Fruit fly (Drosophila melanogaster) whole organism, adult: ENCODE data around the gene CG5781.

Experiments used
- CG11617 ChIP-seq: fragments of 200-800 bp; sonication (Bioruptor generic); optimal IDR thresholded peaks from 2 replicates; lab custom pipeline; 2017; ENCODE audit warnings: mild to moderate bottlenecking, missing biosample characterization, missing genetic modification reagents, missing genetic modification characterization
- CG12768 ChIP-seq: fragments of 200-800 bp; sonication (Bioruptor generic); optimal IDR thresholded peaks from 2 replicates; lab custom pipeline; 2017; ENCODE audit warnings: missing biosample characterization, missing genetic modification characterization, mild to moderate bottlenecking, moderate library complexity, missing genetic modification reagents
- CG14711 ChIP-seq: fragments of 200-800 bp; sonication (Bioruptor generic); optimal IDR thresholded peaks from 2 replicates; lab custom pipeline; 2018; ENCODE audit warnings: missing biosample characterization, mild to moderate bottlenecking, missing genetic modification characterization, moderate library complexity
- CG1620 ChIP-seq: fragments of 200-800 bp; sonication (Bioruptor generic); optimal IDR thresholded peaks from 2 replicates; lab custom pipeline; 2016; ENCODE audit warnings: missing biosample characterization, missing genetic modification characterization
- CG33017 ChIP-seq: fragments of 200-800 bp; sonication (Bioruptor generic); optimal IDR thresholded peaks from 2 replicates; lab custom pipeline; 2018; ENCODE audit warnings: missing biosample characterization, mild to moderate bottlenecking, missing genetic modification characterization, moderate library complexity
- CG7101 ChIP-seq: fragments of 200-800 bp; sonication (Bioruptor generic); optimal IDR thresholded peaks from 2 replicates; lab custom pipeline; 2018; ENCODE audit warnings: missing biosample characterization, mild to moderate bottlenecking, missing genetic modification characterization, moderate library complexity
- Clk ChIP-seq: fragments of 200-800 bp; sonication (Bioruptor generic); optimal IDR thresholded peaks from 2 replicates; lab custom pipeline; 2017; ENCODE audit warnings: missing biosample characterization, missing genetic modification characterization
- Crg-1 ChIP-seq: fragments of 200-800 bp; sonication (Bioruptor generic); optimal IDR thresholded peaks from 2 replicates; lab custom pipeline; 2016; ENCODE audit warnings: missing biosample characterization, missing genetic modification characterization
- bab1 ChIP-seq: fragments of 200-800 bp; sonication (Bioruptor generic); optimal IDR thresholded peaks from 3 replicates; lab custom pipeline; 2019; ENCODE audit warnings: missing biosample characterization, mild to moderate bottlenecking, missing genetic modification characterization, moderate library complexity
- kay ChIP-seq: fragments of 200-800 bp; sonication (Bioruptor generic); peaks from one replicate; lab custom pipeline; 2016; ENCODE audit warnings: missing biosample characterization, missing genetic modification characterization, borderline replicate concordance
- ovo ChIP-seq: fragments of 200-800 bp; sonication (Bioruptor generic); optimal IDR thresholded peaks from 2 replicates; lab custom pipeline; 2016; ENCODE audit warnings: missing biosample characterization, missing genetic modification characterization
- tj ChIP-seq: fragments of 200-800 bp; sonication (Bioruptor generic); optimal IDR thresholded peaks from 3 replicates; lab custom pipeline; 2017; ENCODE audit warnings: missing biosample characterization, mild to moderate bottlenecking, missing genetic modification characterization, moderate library complexity
- toe ChIP-seq: fragments of 200-800 bp; sonication (Bioruptor generic); optimal IDR thresholded peaks from 2 replicates; lab custom pipeline; 2016; ENCODE audit warnings: missing biosample characterization, missing genetic modification characterization

- TF ChIP-seq CG11617 (GFP tag; lab: Kevin White, UChicago) (no peak), toe (no peak), CG14711 (tag; lab: Kevin White, UChicago) (no peak), kay (GFP tag; lab: Kevin White, UChicago) (no peak), Clk (GFP tag; lab: Kevin White, UChicago) (no peak), CG33017 (tag; lab: Kevin White, UChicago) (no peak), bab1 (no peak), CG1620 (GFP tag; lab: Kevin White, UChicago) (no peak), Crg-1 (GFP tag; lab: Kevin White, UChicago) (no peak), CG7101 (tag; lab: Kevin White, UChicago) (no peak), CG12768 (GFP tag; lab: Kevin White, UChicago) (no peak), ovo (no peak), tj (GFP tag; lab: Kevin White, UChicago) (no peak)
Measured at dm6 chr2L:12701498-12701897, 4.4 kb upstream of the CG5781 start.
